1 fruit fly cellular context compared by ENCODE assay signal in the genomic region with DNA sequence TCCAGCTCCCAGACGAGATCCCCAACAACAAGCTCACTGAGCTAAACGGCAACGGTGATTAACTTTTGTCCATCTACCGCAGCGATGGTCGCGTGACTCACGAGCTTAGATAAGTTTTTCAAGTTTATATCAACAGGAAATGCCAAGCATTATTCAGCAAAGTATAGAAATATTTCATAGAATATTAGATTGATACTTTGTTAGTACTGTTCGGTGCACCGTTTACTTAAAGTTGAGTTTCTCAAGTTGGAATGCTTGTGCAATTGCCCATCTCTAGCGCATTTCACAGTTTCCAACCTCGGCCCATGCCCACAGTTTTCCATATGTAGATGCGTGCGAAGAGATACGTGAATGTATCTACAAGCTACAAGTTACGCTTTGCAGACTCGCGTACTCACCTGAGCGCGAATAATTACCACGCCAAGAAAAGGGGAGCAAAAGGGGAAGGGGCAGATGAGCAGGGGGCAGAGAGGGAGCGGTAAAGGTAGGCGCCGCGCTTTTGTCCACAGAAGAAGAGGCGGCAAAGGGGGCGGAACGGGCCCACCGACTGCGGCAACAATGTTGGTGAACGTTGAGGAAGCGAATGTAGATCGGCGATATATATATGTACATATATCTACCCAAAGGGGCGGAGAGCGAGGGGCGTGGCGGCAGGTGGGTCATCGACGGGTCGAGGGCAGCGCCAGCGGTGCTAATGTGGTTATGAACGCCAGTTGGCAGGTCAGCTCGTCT.
TF ChIP-seq lines count a peak whose summit lies in the region.

No protein-coding gene starts in this region.

TF ChIP-seq in whole organism, embryonic, 481 proteins besides CTCF, POLR2A, EP300 and RAD21 (continued from another document and continues in another):
- TF ChIP-seq hkb (optimal IDR thresholded peaks at IDR 0.05; lab: Kevin White, UChicago) (no peak), hkb (GFP tag; IDR thresholded peaks at IDR 0.05; lab: Robert Waterston, UW) (peak; percentile 71), Stat92E (GFP tag; optimal IDR thresholded peaks at IDR 0.05; lab: Kevin White, UChicago) (no peak), Sin3A (optimal IDR thresholded peaks at IDR 0.05; lab: Kevin White, UChicago) (no peak), Lhr (GFP tag; optimal IDR thresholded peaks at IDR 0.05; lab: Kevin White, UChicago) (no peak), CG14860 (GFP tag; IDR thresholded peaks at IDR 0.05; lab: Robert Waterston, UW; ENCODE audit: partially characterized antibody) (peak; percentile 59; the same call in 2 of the 3 replicates), Hr3 (GFP tag; optimal IDR thresholded peaks at IDR 0.05; lab: Kevin White, UChicago) (no peak), CG4328 (GFP tag; optimal IDR thresholded peaks at IDR 0.05; lab: Kevin White, UChicago) (no peak), Abd-B (GFP tag; optimal IDR thresholded peaks at IDR 0.05; lab: Kevin White, UChicago) (peak; percentile 41), CG10147 (GFP tag; optimal IDR thresholded peaks at IDR 0.05; lab: Kevin White, UChicago) (no peak), CG10209 (GFP tag; optimal IDR thresholded peaks at IDR 0.05; lab: Kevin White, UChicago) (peak; percentile 47), CG14710 (tag; optimal IDR thresholded peaks at IDR 0.05; lab: Kevin White, UChicago) (peak; percentile 2), pum (GFP tag; optimal IDR thresholded peaks at IDR 0.05; lab: Kevin White, UChicago) (peak; percentile 17), toy (GFP tag; IDR thresholded peaks at IDR 0.05; lab: Robert Waterston, UW) (no peak), Mrtf (GFP tag; IDR thresholded peaks at IDR 0.05; lab: Robert Waterston, UW) (peak; percentile 64; the same call in 1 of the 3 replicates), CG2116 (GFP tag; optimal IDR thresholded peaks at IDR 0.05; lab: Kevin White, UChicago) (no peak), Bdp1 (GFP tag; optimal IDR thresholded peaks at IDR 0.05; lab: Kevin White, UChicago) (no peak), Mad (GFP tag; optimal IDR thresholded peaks at IDR 0.05; lab: Kevin White, UChicago) (peak; percentile 3), Blimp-1 (GFP tag; optimal IDR thresholded peaks at IDR 0.05; lab: Kevin White, UChicago) (peak; percentile 59), CG17612 (GFP tag; IDR thresholded peaks at IDR 0.05; lab: Robert Waterston, UW) (no peak), stc (GFP tag; IDR thresholded peaks at IDR 0.05; lab: Robert Waterston, UW) (peak; percentile 72), bab2 (GFP tag; optimal IDR thresholded peaks at IDR 0.05; lab: Kevin White, UChicago) (peak; percentile 50), ab (GFP tag; optimal IDR thresholded peaks at IDR 0.05; lab: Kevin White, UChicago) (no peak), inv (GFP tag; IDR thresholded peaks at IDR 0.05; lab: Robert Waterston, UW; ENCODE audit: partially characterized antibody) (peak; percentile 38; the same call in 1 of the 2 replicates), CG2678 (tag; optimal IDR thresholded peaks at IDR 0.05; lab: Kevin White, UChicago) (peak; percentile 46), chinmo (GFP tag; IDR thresholded peaks at IDR 0.05; lab: Robert Waterston, UW; ENCODE audit: partially characterized antibody) (no peak), CG10267 (tag; optimal IDR thresholded peaks at IDR 0.05; lab: Kevin White, UChicago) (peak; percentile 62), gro (GFP tag; optimal IDR thresholded peaks at IDR 0.05; lab: Kevin White, UChicago) (no peak), CG1024 (GFP tag; IDR thresholded peaks at IDR 0.05; lab: Robert Waterston, UW) (no peak), Chrac-16 (GFP tag; optimal IDR thresholded peaks at IDR 0.05; lab: Kevin White, UChicago) (no peak), Hsf (GFP tag; optimal IDR thresholded peaks at IDR 0.05; lab: Kevin White, UChicago) (peak; percentile 14), CG15011 (GFP tag; optimal IDR thresholded peaks at IDR 0.05; lab: Kevin White, UChicago) (no peak), hbn (GFP tag; IDR thresholded peaks at IDR 0.05; lab: Robert Waterston, UW; ENCODE audit: partially characterized antibody) (peak; percentile 68), gsb-n (tag; optimal IDR thresholded peaks at IDR 0.05; lab: Kevin White, UChicago) (peak; percentile 4), exex (tag; optimal IDR thresholded peaks at IDR 0.05; lab: Kevin White, UChicago) (no peak), E2f1 (GFP tag; IDR thresholded peaks at IDR 0.05; lab: Robert Waterston, UW) (peak; percentile 69), Dll (GFP tag; IDR thresholded peaks at IDR 0.05; lab: Robert Waterston, UW; ENCODE audit: partially characterized antibody) (peak; percentile 88), az2 (GFP tag; optimal IDR thresholded peaks at IDR 0.05; lab: Kevin White, UChicago) (peak; percentile 33), row (GFP tag; IDR thresholded peaks at IDR 0.05; lab: Robert Waterston, UW) (peak; percentile 78), H15 (GFP tag; IDR thresholded peaks at IDR 0.05; lab: Robert Waterston, UW) (peak; percentile 51; the same call in 1 of the 3 replicates), NC2α (GFP tag; optimal IDR thresholded peaks at IDR 0.05; lab: Kevin White, UChicago) (no peak), yki (optimal IDR thresholded peaks at IDR 0.05; lab: Kevin White, UChicago) (no peak), H2.0 (GFP tag; IDR thresholded peaks at IDR 0.05; lab: Robert Waterston, UW) (peak; percentile 28; the same call in 1 of the 2 replicates), Meics (GFP tag; optimal IDR thresholded peaks at IDR 0.05; lab: Kevin White, UChicago) (no peak), tll (GFP tag; optimal IDR thresholded peaks at IDR 0.05; lab: Kevin White, UChicago) (no peak), Dp (GFP tag; optimal IDR thresholded peaks at IDR 0.05; lab: Kevin White, UChicago) (no peak), Asciz (GFP tag; optimal IDR thresholded peaks at IDR 0.05; lab: Kevin White, UChicago) (peak; percentile 35), tup (GFP tag; optimal IDR thresholded peaks at IDR 0.05; lab: Kevin White, UChicago) (no peak), dysf (GFP tag; IDR thresholded peaks at IDR 0.05; lab: Robert Waterston, UW) (peak; percentile 69), sug (tag; optimal IDR thresholded peaks at IDR 0.05; lab: Kevin White, UChicago) (no peak), zfh1 (GFP tag; IDR thresholded peaks at IDR 0.05; lab: Robert Waterston, UW) (peak; percentile 53; the same call in 1 of the 3 replicates), CG31365 (tag; optimal IDR thresholded peaks at IDR 0.05; lab: Kevin White, UChicago) (no peak), CG10543 (GFP tag; optimal IDR thresholded peaks at IDR 0.05; lab: Kevin White, UChicago) (no peak), zf30C (GFP tag; optimal IDR thresholded peaks at IDR 0.05; lab: Kevin White, UChicago) (no peak), lmd (GFP tag; IDR thresholded peaks at IDR 0.05; lab: Robert Waterston, UW) (peak; percentile 43), sna (GFP tag; IDR thresholded peaks at IDR 0.05; lab: Robert Waterston, UW; ENCODE audit: partially characterized antibody) (peak; percentile 82), seq (GFP tag; IDR thresholded peaks at IDR 0.05; lab: Robert Waterston, UW) (peak; percentile 35; the same call in 1 of the 2 replicates), nau (GFP tag; optimal IDR thresholded peaks at IDR 0.05; lab: Kevin White, UChicago) (no peak), corto (GFP tag; optimal IDR thresholded peaks at IDR 0.05; lab: Kevin White, UChicago) (no peak), ATbp (GFP tag; optimal IDR thresholded peaks at IDR 0.05; lab: Kevin White, UChicago) (peak; percentile 47), CG9609 (GFP tag; optimal IDR thresholded peaks at IDR 0.05; lab: Kevin White, UChicago) (peak; percentile 3), tap (tag; optimal IDR thresholded peaks at IDR 0.05; lab: Kevin White, UChicago) (peak; percentile 29), psq (GFP tag; optimal IDR thresholded peaks at IDR 0.05; lab: Kevin White, UChicago) (no peak), CG12391 (tag; optimal IDR thresholded peaks at IDR 0.05; lab: Kevin White, UChicago) (peak; percentile 60), CG8765 (GFP tag; IDR thresholded peaks at IDR 0.05; lab: Robert Waterston, UW) (no peak), ap (GFP tag; IDR thresholded peaks at IDR 0.05; lab: Robert Waterston, UW) (0 out of 2 replicates have a peak, but pooled peaks have one; percentile 17), CG31388 (GFP tag; optimal IDR thresholded peaks at IDR 0.05; lab: Kevin White, UChicago) (no peak), CG13424 (tag; optimal IDR thresholded peaks at IDR 0.05; lab: Kevin White, UChicago) (peak; percentile 51), BEAF-32 (GFP tag; optimal IDR thresholded peaks at IDR 0.05; lab: Kevin White, UChicago) (peak; percentile 59), Nf-YC (tag; optimal IDR thresholded peaks at IDR 0.05; lab: Kevin White, UChicago) (no peak), HLH54F (GFP tag; optimal IDR thresholded peaks at IDR 0.05; lab: Kevin White, UChicago) (no peak), jigr1 (GFP tag; IDR thresholded peaks at IDR 0.05; lab: Robert Waterston, UW) (no peak), jing (GFP tag; optimal IDR thresholded peaks at IDR 0.05; lab: Kevin White, UChicago) (peak; percentile 14), Opbp (GFP tag; IDR thresholded peaks at IDR 0.05; lab: Robert Waterston, UW; ENCODE audit: partially characterized antibody) (no peak), ems (GFP tag; optimal IDR thresholded peaks at IDR 0.05; lab: Kevin White, UChicago) (no peak), scrt (GFP tag; optimal IDR thresholded peaks at IDR 0.05; lab: Kevin White, UChicago) (no peak), CG15514 (GFP tag; optimal IDR thresholded peaks at IDR 0.05; lab: Kevin White, UChicago) (no peak), BtbVII (GFP tag; optimal IDR thresholded peaks at IDR 0.05; lab: Kevin White, UChicago) (no peak), disco-r (GFP tag; optimal IDR thresholded peaks at IDR 0.05; lab: Kevin White, UChicago) (peak; percentile 2), trem (tag; optimal IDR thresholded peaks at IDR 0.05; lab: Kevin White, UChicago) (no peak), CG8388 (GFP tag; optimal IDR thresholded peaks at IDR 0.05; lab: Kevin White, UChicago) (peak; percentile 57), CG10366 (GFP tag; IDR thresholded peaks at IDR 0.05; lab: Robert Waterston, UW) (peak; percentile 71), CG6683 (GFP tag; optimal IDR thresholded peaks at IDR 0.05; lab: Kevin White, UChicago) (no peak), wek (GFP tag; optimal IDR thresholded peaks at IDR 0.05; lab: Kevin White, UChicago) (no peak), Optix (GFP tag; IDR thresholded peaks at IDR 0.05; lab: Robert Waterston, UW) (peak; percentile 46; the same call in 1 of the 3 replicates), CG1792 (GFP tag; optimal IDR thresholded peaks at IDR 0.05; lab: Kevin White, UChicago) (no peak), CG4617 (GFP tag; optimal IDR thresholded peaks at IDR 0.05; lab: Kevin White, UChicago; ENCODE audit: borderline replicate concordance) (no peak), CG43689 (GFP tag; IDR thresholded peaks at IDR 0.05; lab: Robert Waterston, UW) (no peak), CG9876 (GFP tag; optimal IDR thresholded peaks at IDR 0.05; lab: Kevin White, UChicago) (no peak), Dek (tag; optimal IDR thresholded peaks at IDR 0.05; lab: Kevin White, UChicago) (no peak), Xrp1 (GFP tag; IDR thresholded peaks at IDR 0.05; lab: Robert Waterston, UW) (peak; percentile 72), lilli (GFP tag; optimal IDR thresholded peaks at IDR 0.05; lab: Kevin White, UChicago) (peak; percentile 25), odd (GFP tag; optimal IDR thresholded peaks at IDR 0.05; lab: Kevin White, UChicago) (peak; percentile 44), salm (tag; optimal IDR thresholded peaks at IDR 0.05; lab: Kevin White, UChicago) (peak; percentile 26), NK7.1 (GFP tag; optimal IDR thresholded peaks at IDR 0.05; lab: Kevin White, UChicago) (no peak), CG6654 (GFP tag; optimal IDR thresholded peaks at IDR 0.05; lab: Kevin White, UChicago) (no peak), CrebB (tag; optimal IDR thresholded peaks at IDR 0.05; lab: Kevin White, UChicago) (no peak), CG30431 (GFP tag; optimal IDR thresholded peaks at IDR 0.05; lab: Kevin White, UChicago) (no peak), CG4730 (GFP tag; IDR thresholded peaks at IDR 0.05; lab: Robert Waterston, UW) (0 out of 2 replicates have a peak, but pooled peaks have one; percentile 5), tna (GFP tag; IDR thresholded peaks at IDR 0.05; lab: Robert Waterston, UW; ENCODE audit: partially characterized antibody) (peak; percentile 43; the same call in 1 of the 2 replicates), CG32532 (GFP tag; IDR thresholded peaks at IDR 0.05; lab: Robert Waterston, UW) (peak; percentile 20; the same call in 1 of the 2 replicates), HLH4C (GFP tag; IDR thresholded peaks at IDR 0.05; lab: Robert Waterston, UW; ENCODE audit: partially characterized antibody) (0 out of 3 replicates have a peak, but pooled peaks have one; percentile 52), fd96Cb (tag; optimal IDR thresholded peaks at IDR 0.05; lab: Kevin White, UChicago) (peak; percentile 37), Fer3 (tag; optimal IDR thresholded peaks at IDR 0.05; lab: Kevin White, UChicago) (peak; percentile 1), Sry-δ (GFP tag; optimal IDR thresholded peaks at IDR 0.05; lab: Kevin White, UChicago) (peak; percentile 54), CG3726 (GFP tag; IDR thresholded peaks at IDR 0.05; lab: Robert Waterston, UW) (0 out of 3 replicates have a peak, but pooled peaks have one; percentile 42), phol (tag; optimal IDR thresholded peaks at IDR 0.05; lab: Kevin White, UChicago) (peak; percentile 51), emc (GFP tag; optimal IDR thresholded peaks at IDR 0.05; lab: Kevin White, UChicago) (no peak), Dref (GFP tag; IDR thresholded peaks at IDR 0.05; lab: Robert Waterston, UW) (no peak), CG12942 (GFP tag; optimal IDR thresholded peaks at IDR 0.05; lab: Kevin White, UChicago) (no peak), CG1832 (GFP tag; optimal IDR thresholded peaks at IDR 0.05; lab: Kevin White, UChicago) (no peak), CG4424 (GFP tag; optimal IDR thresholded peaks at IDR 0.05; lab: Kevin White, UChicago) (peak; percentile 31), nom (GFP tag; optimal IDR thresholded peaks at IDR 0.05; lab: Kevin White, UChicago) (no peak), CG6254 (GFP tag; optimal IDR thresholded peaks at IDR 0.05; lab: Kevin White, UChicago) (peak; percentile 22), twi (tag; optimal IDR thresholded peaks at IDR 0.05; lab: Kevin White, UChicago) (no peak), CG13894 (tag; optimal IDR thresholded peaks at IDR 0.05; lab: Kevin White, UChicago) (no peak), hth (optimal IDR thresholded peaks at IDR 0.05; lab: Kevin White, UChicago) (no peak), zen (tag; optimal IDR thresholded peaks at IDR 0.05; lab: Kevin White, UChicago) (no peak), zen2 (GFP tag; IDR thresholded peaks at IDR 0.05; lab: Robert Waterston, UW; ENCODE audit: partially characterized antibody) (peak; percentile 35; the same call in 1 of the 3 replicates), lov (optimal IDR thresholded peaks at IDR 0.05; lab: Kevin White, UChicago) (no peak), lov (GFP tag; IDR thresholded peaks at IDR 0.05; lab: Robert Waterston, UW) (no peak), tin (GFP tag; optimal IDR thresholded peaks at IDR 0.05; lab: Kevin White, UChicago) (peak; percentile 18)
